Worm (Caenorhabditis elegans): ENCODE data around the gene ergi-2.

DNA sequence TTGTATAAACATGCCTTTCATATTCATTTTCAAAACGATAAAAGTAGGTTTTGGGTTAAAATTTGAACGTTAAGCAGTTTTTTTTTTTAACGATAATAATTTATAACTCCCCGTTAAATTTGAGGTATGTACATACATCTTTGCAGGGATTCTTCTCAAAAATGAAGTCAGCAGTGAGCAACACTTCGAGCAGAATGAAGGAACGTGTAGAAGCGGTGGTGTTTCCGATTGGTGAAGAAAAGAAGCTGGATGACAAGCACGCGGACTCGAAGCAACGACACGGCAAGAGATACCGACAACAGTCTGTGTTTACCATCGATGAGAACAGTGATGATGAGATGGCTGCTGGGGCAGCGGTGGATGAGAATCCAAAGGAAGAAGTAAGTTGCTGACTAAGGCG is 34.0 kb downstream of the ergi-2 start:
- TF ChIP-seq aly-1 (tag; optimal IDR thresholded peaks at IDR 0.05) = no peak
- no peak for TF ChIP-seq ama-1 (optimal IDR thresholded peaks at IDR 0.05)
- no peak for TF ChIP-seq hmg-4 (GFP tag; optimal IDR thresholded peaks at IDR 0.05)
- no peak for TF ChIP-seq hnd-1 (tag; optimal IDR thresholded peaks at IDR 0.05)
- no peak for TF ChIP-seq ceh-13 (GFP tag; optimal IDR thresholded peaks at IDR 0.05)
- no peak for TF ChIP-seq scrt-1 (GFP tag; IDR thresholded peaks at IDR 0.05)
- TF ChIP-seq tbx-11 (GFP tag; IDR thresholded peaks at IDR 0.05) = no peak
- no peak for TF ChIP-seq ets-7 (tag; optimal IDR thresholded peaks at IDR 0.05)
- no peak for TF ChIP-seq tra-4 (tag; optimal IDR thresholded peaks at IDR 0.05)
- no peak for TF ChIP-seq flt-1 (GFP tag; IDR thresholded peaks at IDR 0.05)
- no peak for TF ChIP-seq pes-1 (GFP tag; IDR thresholded peaks at IDR 0.05)

Measured in whole organism, early embryonic.